Worm (Caenorhabditis elegans): ENCODE measurements around the gene ZK1067.3.

ce11 chrII:9196325-9196724 lies 26.7 kb upstream of the ZK1067.3 start:
- TF ChIP-seq ces-1 (GFP tag; optimal IDR thresholded peaks at IDR 0.05) (no peak), lsy-2 (tag; optimal IDR thresholded peaks at IDR 0.05) (no peak), lin-13 (tag; optimal IDR thresholded peaks at IDR 0.05) (no peak), unc-62 (GFP tag; optimal IDR thresholded peaks at IDR 0.05) (no peak), M03D4.4 (tag; optimal IDR thresholded peaks at IDR 0.05) (no peak), sem-2 (GFP tag; optimal IDR thresholded peaks at IDR 0.05) (no peak), elt-3 (tag; optimal IDR thresholded peaks at IDR 0.05) (no peak), unc-120 (tag; optimal IDR thresholded peaks at IDR 0.05; ENCODE audit: poor library complexity, severe bottlenecking) (no peak), bed-3 (GFP tag; optimal IDR thresholded peaks at IDR 0.05) (no peak), sptf-1 (tag; optimal IDR thresholded peaks at IDR 0.05) (no peak), nhr-28 (tag; optimal IDR thresholded peaks at IDR 0.05) (no peak), snpc-4 (tag; optimal IDR thresholded peaks at IDR 0.05) (no peak)
